Fruit fly (Drosophila melanogaster) whole organism, embryonic: ENCODE data around the gene Seipin.
A peak's percentile ranks its signal among the peaks of the same experiment; 100 is the strongest.

Source experiments
- Bdp1 ChIP-seq: fragments of 200-800 bp; sonication (Bioruptor generic); optimal IDR thresholded peaks from 3 replicates; lab custom pipeline; 2016; ENCODE audit warnings: missing biosample characterization, missing genetic modification characterization
- CG1024 ChIP-seq: fragments of 200-800 bp; sonication (Bioruptor generic); IDR thresholded peaks from 2 replicates; pipeline ENCODE4 v1.3.6; 2022; ENCODE audit warnings: missing biosample characterization, missing genetic modification characterization
- CG1233 ChIP-seq: fragments of 200-800 bp; sonication (Bioruptor generic); optimal IDR thresholded peaks from 4 replicates; lab custom pipeline; 2018; ENCODE audit warnings: missing biosample characterization, mild to moderate bottlenecking, missing genetic modification characterization
- CG12744 ChIP-seq: fragments of 200-800 bp; sonication (Bioruptor generic); optimal IDR thresholded peaks from 2 replicates; lab custom pipeline; 2016; ENCODE audit warnings: missing biosample characterization, missing genetic modification characterization
- CG14441 ChIP-seq: fragments of 200-800 bp; sonication (Bioruptor generic); IDR thresholded peaks from 2 replicates; pipeline ENCODE4 v1.3.6; 2022; ENCODE audit warnings: missing biosample characterization, missing genetic modification characterization
- CG15073 ChIP-seq: fragments of 200-800 bp; sonication (Bioruptor generic); optimal IDR thresholded peaks from 2 replicates; lab custom pipeline; 2016; ENCODE audit warnings: missing biosample characterization, missing genetic modification characterization
- CG16813 ChIP-seq: fragments of 200-800 bp; sonication (Bioruptor generic); IDR thresholded peaks from 3 replicates; pipeline ENCODE4 v1.3.6; 2022; ENCODE audit warnings: missing biosample characterization, missing genetic modification characterization; ENCODE audit not compliant: partially characterized antibody
- CG17361 ChIP-seq: fragments of 200-800 bp; sonication (Bioruptor generic); IDR thresholded peaks from 3 replicates; pipeline ENCODE4 v1.3.6; 2022; ENCODE audit warnings: missing biosample characterization, missing genetic modification characterization
- CG18011 ChIP-seq: fragments of 200-800 bp; sonication (Bioruptor generic); optimal IDR thresholded peaks from 2 replicates; lab custom pipeline; 2017; ENCODE audit warnings: missing biosample characterization, missing genetic modification characterization, mild to moderate bottlenecking, moderate library complexity, missing genotype
- CG32532 ChIP-seq: fragments of 200-800 bp; sonication (Bioruptor generic); IDR thresholded peaks from 2 replicates; pipeline ENCODE4 v1.3.6; 2022; ENCODE audit warnings: missing biosample characterization, missing genetic modification characterization
- CG32767 ChIP-seq: fragments of 200-800 bp; sonication (Bioruptor generic); IDR thresholded peaks from 2 replicates; pipeline ENCODE4 v1.3.6; 2022; ENCODE audit warnings: missing biosample characterization, missing genetic modification characterization
- CG4328 ChIP-seq: fragments of 200-800 bp; sonication (Bioruptor generic); optimal IDR thresholded peaks from 3 replicates; lab custom pipeline; 2017; ENCODE audit warnings: missing biosample characterization, missing genetic modification reagents, missing genetic modification characterization
- CG4854 ChIP-seq: fragments of 200-800 bp; sonication (Bioruptor generic); optimal IDR thresholded peaks from 2 replicates; lab custom pipeline; 2016; ENCODE audit warnings: missing biosample characterization, missing genetic modification characterization, inconsistent platforms
- CG5245 ChIP-seq: fragments of 200-800 bp; sonication (Bioruptor generic); optimal IDR thresholded peaks from 3 replicates; lab custom pipeline; 2016; ENCODE audit warnings: missing biosample characterization, missing genetic modification characterization
- CG6765 ChIP-seq: fragments of 200-800 bp; sonication (Bioruptor generic); optimal IDR thresholded peaks from 3 replicates; lab custom pipeline; 2017; ENCODE audit warnings: missing biosample characterization, mild to moderate bottlenecking, missing genetic modification characterization
- CG6791 ChIP-seq: fragments of 200-800 bp; sonication (Bioruptor generic); IDR thresholded peaks from 3 replicates; pipeline ENCODE4 v1.3.6; 2022; ENCODE audit warnings: missing biosample characterization, missing genetic modification characterization; ENCODE audit not compliant: partially characterized antibody
- CG7372 ChIP-seq: fragments of 200-800 bp; sonication (Bioruptor generic); IDR thresholded peaks from 2 replicates; pipeline ENCODE4 v1.3.6; 2022; ENCODE audit warnings: missing biosample characterization, missing genetic modification characterization
- CG7928 ChIP-seq: fragments of 200-800 bp; sonication (Bioruptor generic); optimal IDR thresholded peaks from 2 replicates; lab custom pipeline; 2017; ENCODE audit warnings: missing biosample characterization, mild to moderate bottlenecking, missing genetic modification characterization
- CG8478 ChIP-seq: fragments of >200 bp; optimal IDR thresholded peaks from 2 replicates; lab custom pipeline; 2018
- CG8944 ChIP-seq: fragments of 200-800 bp; sonication (Bioruptor generic); optimal IDR thresholded peaks from 3 replicates; lab custom pipeline; 2016; ENCODE audit warnings: missing biosample characterization, missing genetic modification characterization
- CG9215 ChIP-seq: fragments of 200-800 bp; sonication (Bioruptor generic); IDR thresholded peaks from 2 replicates; pipeline ENCODE4 v1.3.6; 2022; ENCODE audit warnings: missing biosample characterization, missing genetic modification characterization
- CG9797 ChIP-seq: fragments of 200-800 bp; sonication (Bioruptor generic); optimal IDR thresholded peaks from 3 replicates; lab custom pipeline; 2018; ENCODE audit warnings: missing biosample characterization, mild to moderate bottlenecking, missing genetic modification characterization
- CHES-1-like ChIP-seq: fragments of 200-800 bp; sonication (Bioruptor generic); optimal IDR thresholded peaks from 2 replicates; lab custom pipeline; 2016; ENCODE audit warnings: missing biosample characterization, missing genetic modification characterization
- CrebB ChIP-seq: fragments of 200-800 bp; sonication (Bioruptor generic); optimal IDR thresholded peaks from 3 replicates; lab custom pipeline; 2018; ENCODE audit warnings: missing biosample characterization, mild to moderate bottlenecking, missing genetic modification characterization
- D ChIP-seq, 2 experiments: fragments of 200-800 bp in 1 of 2; fragments of >200 bp in 1 of 2; sonication (Bioruptor generic) in 1 of 2; optimal IDR thresholded peaks; 2 replicates in 1 of 2; 3 replicates in 1 of 2; lab custom pipeline; 2017; ENCODE audit warnings: mild to moderate bottlenecking in 1 of 2, missing biosample characterization in 1 of 2, missing genetic modification characterization in 1 of 2, missing genetic modification reagents in 1 of 2
- Dll ChIP-seq: fragments of 200-800 bp; sonication (Bioruptor generic); IDR thresholded peaks from 4 replicates; pipeline ENCODE4 v1.3.6; 2022; ENCODE audit warnings: missing biosample characterization, missing genetic modification characterization; ENCODE audit not compliant: partially characterized antibody
- Eip74EF ChIP-seq, 2 experiments: fragments of 200-800 bp in 1 of 2; fragments of >200 bp in 1 of 2; sonication (Bioruptor generic) in 1 of 2; optimal IDR thresholded peaks; 2 replicates each; lab custom pipeline; 2017 to 2019; ENCODE audit warnings: missing biosample characterization in 2 of 2, missing genetic modification characterization in 2 of 2, mild to moderate bottlenecking in 1 of 2, moderate library complexity in 1 of 2
- GATAe ChIP-seq: fragments of 200-800 bp; sonication (Bioruptor generic); conservative IDR thresholded peaks from 2 replicates; pipeline ENCODE4 v1.3.6; 2022; ENCODE audit warnings: missing biosample characterization, missing genetic modification characterization
- HHEX ChIP-seq: fragments of 200-800 bp; sonication (Bioruptor generic); optimal IDR thresholded peaks from 3 replicates; lab custom pipeline; 2017; ENCODE audit warnings: missing biosample characterization, mild to moderate bottlenecking, missing genetic modification characterization, missing genetic modification reagents
- Meics ChIP-seq: fragments of 200-800 bp; sonication (Bioruptor generic); optimal IDR thresholded peaks from 2 replicates; lab custom pipeline; 2017; ENCODE audit warnings: missing biosample characterization, mild to moderate bottlenecking, missing genetic modification characterization
- NFAT ChIP-seq: fragments of 200-800 bp; sonication (Bioruptor generic); IDR thresholded peaks from 2 replicates; pipeline ENCODE4 v1.3.6; 2022; ENCODE audit warnings: missing biosample characterization, missing genetic modification characterization
- Neu2 ChIP-seq: fragments of 200-800 bp; sonication (Bioruptor generic); optimal IDR thresholded peaks from 3 replicates; lab custom pipeline; 2016; ENCODE audit warnings: missing biosample characterization, missing genetic modification characterization, borderline replicate concordance
- Side ChIP-seq: fragments of 200-800 bp; sonication (Bioruptor generic); optimal IDR thresholded peaks from 2 replicates; lab custom pipeline; 2016; ENCODE audit warnings: missing biosample characterization, missing genetic modification characterization
- Six4 ChIP-seq: fragments of 200-800 bp; sonication (Bioruptor generic); optimal IDR thresholded peaks from 2 replicates; lab custom pipeline; 2016; ENCODE audit warnings: missing biosample characterization, missing genetic modification characterization
- Xbp1 ChIP-seq: fragments of 200-800 bp; sonication (Bioruptor generic); optimal IDR thresholded peaks from 3 replicates; lab custom pipeline; 2016; ENCODE audit warnings: missing biosample characterization, mild to moderate bottlenecking, missing genetic modification characterization
- ap ChIP-seq: fragments of 200-800 bp; sonication (Bioruptor generic); IDR thresholded peaks from 2 replicates; pipeline ENCODE4 v1.3.6; 2022; ENCODE audit warnings: missing biosample characterization, missing genetic modification characterization
- az2 ChIP-seq: fragments of 200-800 bp; sonication (Bioruptor generic); optimal IDR thresholded peaks from 3 replicates; lab custom pipeline; 2016; ENCODE audit warnings: missing biosample characterization, missing genetic modification characterization
- cad ChIP-seq: fragments of >200 bp; optimal IDR thresholded peaks from 2 replicates; lab custom pipeline; 2017; ENCODE audit warnings: missing biosample characterization, missing genetic modification characterization
- danr ChIP-seq: fragments of 200-800 bp; sonication (Bioruptor generic); IDR thresholded peaks from 2 replicates; pipeline ENCODE4 v1.3.6; 2022; ENCODE audit warnings: missing biosample characterization, missing genetic modification characterization
- gro ChIP-seq: fragments of 200-800 bp; sonication (Bioruptor generic); optimal IDR thresholded peaks from 2 replicates; lab custom pipeline; 2016; ENCODE audit warnings: missing biosample characterization, missing genetic modification characterization
- hb ChIP-seq: fragments of 200-800 bp; sonication (Bioruptor generic); IDR thresholded peaks from 3 replicates; pipeline ENCODE4 v1.3.6; 2022; ENCODE audit warnings: missing biosample characterization, missing genetic modification characterization; ENCODE audit not compliant: partially characterized antibody
- inv ChIP-seq: fragments of 200-800 bp; sonication (Bioruptor generic); IDR thresholded peaks from 2 replicates; pipeline ENCODE4 v1.3.6; 2022; ENCODE audit warnings: missing biosample characterization, missing genetic modification characterization; ENCODE audit not compliant: partially characterized antibody
- mld ChIP-seq: fragments of 200-800 bp; sonication (Bioruptor generic); IDR thresholded peaks from 3 replicates; pipeline ENCODE4 v1.3.6; 2022; ENCODE audit warnings: missing biosample characterization, missing genetic modification characterization; ENCODE audit not compliant: partially characterized antibody
- p53 ChIP-seq: fragments of 200-800 bp; sonication (Bioruptor generic); optimal IDR thresholded peaks from 2 replicates; lab custom pipeline; 2016; ENCODE audit warnings: missing biosample characterization, missing genetic modification characterization
- pho ChIP-seq: fragments of 200-800 bp; sonication (Bioruptor generic); optimal IDR thresholded peaks from 2 replicates; lab custom pipeline; 2016; ENCODE audit warnings: missing biosample characterization, missing genetic modification characterization
- ranshi ChIP-seq: fragments of 200-800 bp; sonication (Bioruptor generic); IDR thresholded peaks from 2 replicates; pipeline ENCODE4 v1.3.6; 2022; ENCODE audit warnings: missing biosample characterization, missing genetic modification characterization
- run ChIP-seq: fragments of 200-800 bp; sonication (Bioruptor generic); optimal IDR thresholded peaks from 3 replicates; lab custom pipeline; 2018; ENCODE audit warnings: missing biosample characterization, mild to moderate bottlenecking, missing genetic modification characterization
- sug ChIP-seq: fragments of 200-800 bp; optimal IDR thresholded peaks from 2 replicates; lab custom pipeline; 2019; ENCODE audit warnings: missing biosample characterization, mild to moderate bottlenecking, missing genetic modification characterization, moderate library complexity
- ttk ChIP-seq: fragments of 200-800 bp; sonication (Bioruptor generic); IDR thresholded peaks from 2 replicates; pipeline ENCODE4 v2.1.2; 2022; ENCODE audit warnings: missing biosample characterization, missing genetic modification characterization
- usp ChIP-seq: fragments of >200 bp; optimal IDR thresholded peaks from 2 replicates; lab custom pipeline; 2017; ENCODE audit warnings: missing biosample characterization, missing genetic modification characterization

Seipin gene

DNA sequence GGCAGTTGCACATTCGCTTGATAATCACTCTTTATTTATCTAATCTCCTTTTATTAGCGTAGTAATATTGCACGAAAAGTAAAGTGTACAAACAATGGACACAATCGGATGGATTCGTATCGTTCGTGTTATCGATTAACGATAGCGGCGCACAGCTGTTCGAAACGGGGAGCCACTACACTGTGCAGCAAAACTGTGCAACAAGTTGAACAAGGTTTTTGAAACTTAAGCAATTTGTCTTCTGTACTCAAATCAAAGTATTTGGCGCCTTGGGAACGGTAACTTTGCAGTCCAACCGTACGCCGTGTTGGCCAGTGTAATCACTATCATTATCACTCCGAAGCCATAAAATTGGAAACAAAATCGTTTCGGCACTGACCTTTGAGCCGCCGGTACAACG lies at the start of gene Seipin, which contains the start of gene Tsp3A (continued):
- TF ChIP-seq CG32767 (GFP tag; lab: Robert Waterston, UW) (peak; percentile 78), CG17361 (peak; percentile 78), Side (peak; percentile 77), ttk (peak; percentile 85), CG7372 (GFP tag; lab: Robert Waterston, UW) (peak; percentile 87), usp (GFP tag; lab: Kevin White, UChicago) (no peak), Xbp1 (GFP tag; lab: Kevin White, UChicago) (peak; percentile 79), CG9797 (GFP tag; lab: Kevin White, UChicago) (peak; percentile 10), CrebB (tag; lab: Kevin White, UChicago) (peak; percentile 80), ap (GFP tag; lab: Robert Waterston, UW) (peak; percentile 82), CG5245 (GFP tag; lab: Kevin White, UChicago) (peak; percentile 46), Bdp1 (peak; percentile 47), CG1233 (GFP tag; lab: Kevin White, UChicago) (peak; percentile 83), CG6791 (peak; percentile 58; the same call in 2 of the 3 replicates), cad (GFP tag; lab: Kevin White, UChicago) (no peak), gro (GFP tag; lab: Kevin White, UChicago) (peak; percentile 92), CHES-1-like (GFP tag; lab: Kevin White, UChicago) (peak; percentile 82), CG18011 (GFP tag; lab: Kevin White, UChicago) (peak; percentile 67), CG15073 (GFP tag; lab: Kevin White, UChicago) (no peak), CG7928 (GFP tag; lab: Kevin White, UChicago) (peak; percentile 55), danr (GFP tag; lab: Robert Waterston, UW) (peak; percentile 61), sug (tag; lab: Kevin White, UChicago) (peak; percentile 85), HHEX (peak; percentile 91), NFAT (peak; percentile 92), run (tag; lab: Kevin White, UChicago) (peak; percentile 47), inv (GFP tag; lab: Robert Waterston, UW) (no peak; the same call in 1 of the 2 replicates), CG14441 (GFP tag; lab: Robert Waterston, UW) (peak; percentile 93), CG8944 (GFP tag; lab: Kevin White, UChicago) (peak; percentile 65), Neu2 (GFP tag; lab: Kevin White, UChicago) (no peak), Six4 (GFP tag; lab: Kevin White, UChicago) (peak; percentile 71), GATAe (GFP tag; lab: Robert Waterston, UW) (peak; percentile 80), Eip74EF (GFP tag; optimal IDR thresholded peaks at IDR 0.05; lab: Kevin White, UChicago) (peak in 1 of 2 experiments; percentile 70), CG32532 (GFP tag; lab: Robert Waterston, UW) (peak; percentile 93), az2 (GFP tag; lab: Kevin White, UChicago) (peak; percentile 69), D (optimal IDR thresholded peaks at IDR 0.05; lab: Kevin White, UChicago) (no peak), D (GFP tag; optimal IDR thresholded peaks at IDR 0.05; lab: Kevin White, UChicago) (peak; percentile 66), CG16813 (GFP tag; lab: Robert Waterston, UW) (peak; percentile 40; the same call in 1 of the 3 replicates), CG4854 (GFP tag; lab: Kevin White, UChicago) (peak; percentile 73), ranshi (GFP tag; lab: Robert Waterston, UW) (peak; percentile 87), CG1024 (GFP tag; lab: Robert Waterston, UW) (peak; percentile 77), CG6765 (GFP tag; lab: Kevin White, UChicago) (peak; percentile 84), mld (0 out of 3 replicates have a peak, but pooled peaks have one; percentile 21), Meics (GFP tag; lab: Kevin White, UChicago) (peak; percentile 92), CG8478 (lab: Kevin White, UChicago) (no peak), Dll (peak; percentile 60; the same call in 2 of the 4 replicates), hb (GFP tag; lab: Robert Waterston, UW) (no peak; the same call in 2 of the 3 replicates), CG12744 (peak; percentile 72), CG9215 (GFP tag; lab: Robert Waterston, UW) (peak; percentile 78), CG4328 (GFP tag; lab: Kevin White, UChicago) (peak; percentile 60), p53 (GFP tag; lab: Kevin White, UChicago) (peak; percentile 9), pho (peak; percentile 84)
